Worm (Caenorhabditis elegans): Measurements from ENCODE around the gene M03D4.3.

Gene M03D4.3

DNA sequence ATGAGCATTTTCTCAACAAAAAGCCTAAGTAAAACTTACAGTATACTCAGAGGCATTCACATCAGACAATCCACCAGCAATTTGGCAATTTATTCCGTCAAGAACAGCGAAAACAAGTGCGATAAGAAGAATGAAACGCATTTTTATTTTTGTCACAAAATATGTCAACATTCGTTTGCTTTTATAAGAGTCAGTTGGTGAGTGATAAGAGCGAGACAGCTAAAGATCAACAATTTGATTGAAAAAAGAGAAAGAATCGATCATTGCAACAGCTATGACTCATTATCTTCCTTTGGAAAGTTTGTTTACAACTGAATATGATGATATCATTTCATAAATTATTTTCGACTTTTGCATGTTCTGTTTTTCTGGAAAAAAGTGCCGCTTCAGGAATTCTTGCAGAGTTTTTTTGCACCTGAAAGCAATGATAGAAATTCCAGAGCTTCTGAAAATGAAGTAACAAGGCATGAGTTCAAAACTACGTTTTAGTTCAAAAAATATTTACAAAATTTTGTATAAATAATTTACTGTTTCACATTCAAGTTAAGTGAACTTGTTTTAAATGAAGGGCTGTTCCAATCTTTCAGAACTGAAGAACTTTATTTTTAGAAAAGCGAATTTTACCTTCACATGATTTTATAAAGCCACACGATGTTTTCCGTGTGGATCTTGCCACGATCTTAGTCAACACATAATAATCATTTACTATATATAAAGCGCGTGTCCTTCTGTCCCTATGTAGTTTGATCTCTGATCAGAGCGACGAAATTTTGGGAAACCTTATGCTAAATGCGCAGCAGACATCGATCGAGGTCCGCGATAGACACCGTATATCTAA, 18.5 kb downstream of the M03D4.3 start, which contains the start of gene cpi-1 (continued):
- TF ChIP-seq hlh-11 (tag; optimal IDR thresholded peaks at IDR 0.05) (peak; percentile 61), hlh-30 (tag; optimal IDR thresholded peaks at IDR 0.05; ENCODE audit: insufficient read depth) (peak; percentile 15), aha-1 (tag) (peak; percentile 91), egl-43 (GFP tag; IDR thresholded peaks at IDR 0.05) (no peak), nhr-28 (tag; optimal IDR thresholded peaks at IDR 0.05) (peak; percentile 54), daf-19 (GFP tag; conservative IDR thresholded peaks at IDR 0.05) (no peak), jun-1 (tag; optimal IDR thresholded peaks at IDR 0.05) (peak; percentile 3), ztf-11 (tag; optimal IDR thresholded peaks at IDR 0.05) (no peak)

DNA sequence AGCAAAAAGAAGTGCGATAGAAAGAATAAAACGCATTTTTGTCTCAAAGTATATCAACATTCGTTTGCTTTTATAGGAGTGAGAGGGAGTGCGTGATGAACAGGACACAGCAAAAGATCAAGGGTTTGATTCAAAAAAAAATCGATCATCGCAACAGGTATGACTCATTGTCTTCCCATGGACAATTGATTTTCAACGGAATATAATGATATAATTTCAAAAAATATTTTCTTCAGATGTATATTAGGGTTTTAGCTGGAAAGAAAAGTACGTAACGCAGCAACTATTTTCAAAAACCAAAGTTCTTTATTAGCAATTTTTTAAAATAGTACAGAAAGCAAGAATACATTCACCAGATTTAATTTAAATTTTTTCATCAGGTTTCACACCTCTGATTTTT, 19.9 kb downstream of the M03D4.3 start, which contains the start of gene K08B4.7:
Gene K08B4.7, minus strand, starts transcription at position 101 of the 400 bp plus-strand sequence.
- TF ChIP-seq hlh-30 (tag; optimal IDR thresholded peaks at IDR 0.05; ENCODE audit: insufficient read depth), result no peak
- TF ChIP-seq nhr-28 (tag; optimal IDR thresholded peaks at IDR 0.05), result peak; percentile 7
- TF ChIP-seq unc-39 (tag; optimal IDR thresholded peaks at IDR 0.05), result no peak
- TF ChIP-seq nhr-237 (tag; optimal IDR thresholded peaks at IDR 0.05), result no peak
- no peak for TF ChIP-seq ama-1 (optimal IDR thresholded peaks at IDR 0.05)
- TF ChIP-seq dve-1 (tag; optimal IDR thresholded peaks at IDR 0.05; ENCODE audit: insufficient read depth), result peak; percentile 3
- peak; percentile 34 for TF ChIP-seq aha-1 (tag)

DNA sequence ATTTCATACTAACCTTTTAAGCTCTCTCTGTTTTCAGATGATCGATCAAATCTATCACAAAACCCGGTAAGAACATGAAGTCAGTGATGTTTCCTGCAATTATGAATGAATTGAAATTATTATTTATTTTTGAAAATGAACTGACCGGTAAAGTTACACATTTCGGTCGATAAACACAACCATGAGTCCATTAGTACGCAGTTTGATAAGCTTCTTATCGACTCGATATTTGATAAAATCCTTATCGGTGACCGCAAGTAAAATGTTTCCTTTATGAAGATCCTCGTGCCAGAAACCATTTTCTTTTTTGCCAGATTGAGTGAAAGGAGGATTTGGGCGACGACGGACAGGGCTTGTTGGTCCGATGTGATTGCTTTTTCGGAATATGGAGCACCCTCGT, 25.7 kb downstream of the M03D4.3 start:
- no peak for TF ChIP-seq madf-9 (GFP tag; conservative IDR thresholded peaks at IDR 0.05)
- TF ChIP-seq nhr-28 (tag; optimal IDR thresholded peaks at IDR 0.05), result peak; percentile 52
- TF ChIP-seq dmd-6 (GFP tag; IDR thresholded peaks at IDR 0.05), result peak; percentile 38; the same call in 1 of the 2 replicates
- TF ChIP-seq daf-16 (GFP tag; optimal IDR thresholded peaks at IDR 0.05), result no peak
- peak; percentile 78 for TF ChIP-seq daf-16 (tag; optimal IDR thresholded peaks at IDR 0.05)
- TF ChIP-seq dve-1 (tag; optimal IDR thresholded peaks at IDR 0.05; ENCODE audit: insufficient read depth), result peak; percentile 38
- TF ChIP-seq Y48G9A.11 (GFP tag; IDR thresholded peaks at IDR 0.05), result no peak
- no peak for TF ChIP-seq mep-1 (tag; optimal IDR thresholded peaks at IDR 0.05)
- TF ChIP-seq Y75B8A.6 (GFP tag; IDR thresholded peaks at IDR 0.05), result no peak
- no peak for TF ChIP-seq spr-1 (tag; optimal IDR thresholded peaks at IDR 0.05)
- peak; percentile 54 for TF ChIP-seq pqm-1 (tag; optimal IDR thresholded peaks at IDR 0.05)
- peak; percentile 31 for TF ChIP-seq hlh-11 (tag; optimal IDR thresholded peaks at IDR 0.05)
- TF ChIP-seq nhr-11 (tag; optimal IDR thresholded peaks at IDR 0.05), result no peak

DNA sequence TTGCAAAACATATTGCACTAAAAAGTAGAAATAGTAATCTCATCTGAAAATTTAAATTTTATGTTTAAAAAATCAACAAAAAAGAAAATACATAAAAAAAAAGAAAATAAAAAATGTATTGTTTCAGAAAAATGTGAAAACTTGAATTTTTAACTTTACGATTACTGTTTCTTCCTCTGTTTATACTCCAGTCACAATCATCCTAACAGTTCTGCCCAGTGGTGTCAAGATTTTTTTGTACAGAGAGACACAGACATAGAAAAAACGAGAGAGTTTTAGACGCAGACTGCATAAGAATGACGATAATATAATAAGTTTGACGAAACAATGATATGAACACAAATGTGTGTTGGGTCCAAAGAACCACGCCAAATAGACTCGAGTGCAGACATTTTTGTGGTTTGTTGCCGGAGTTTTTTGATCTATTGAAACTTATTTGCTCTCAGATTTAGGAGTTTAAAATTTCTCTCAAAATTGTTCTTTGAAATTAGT, 28.6 kb downstream of the M03D4.3 start, which contains the start of gene ugt-20:
Gene ugt-20, minus strand, starts transcription at position 51 of the 492 bp plus-strand sequence.
- peak; percentile 62 for TF ChIP-seq hlh-30 (tag; optimal IDR thresholded peaks at IDR 0.05; ENCODE audit: insufficient read depth)
- no peak for TF ChIP-seq egl-43 (GFP tag; IDR thresholded peaks at IDR 0.05)
- no peak for TF ChIP-seq ceh-82 (tag; optimal IDR thresholded peaks at IDR 0.05)
- no peak for TF ChIP-seq skn-1 (tag; optimal IDR thresholded peaks at IDR 0.05)
- TF ChIP-seq mes-2 (tag; optimal IDR thresholded peaks at IDR 0.05; ENCODE audit: poor library complexity, severe bottlenecking), result no peak
- TF ChIP-seq set-16 (GFP tag; IDR thresholded peaks at IDR 0.05), result no peak
- no peak for TF ChIP-seq T26A8.4 (GFP tag; IDR thresholded peaks at IDR 0.05)
- no peak for TF ChIP-seq daf-16 (GFP tag; optimal IDR thresholded peaks at IDR 0.05)
- TF ChIP-seq daf-16 (tag; optimal IDR thresholded peaks at IDR 0.05), result peak; percentile 97
- peak; percentile 48 for TF ChIP-seq jun-1 (tag; optimal IDR thresholded peaks at IDR 0.05)
- TF ChIP-seq dmd-6 (GFP tag; IDR thresholded peaks at IDR 0.05), result peak; percentile 98
- no peak for TF ChIP-seq sdz-12 (GFP tag; optimal IDR thresholded peaks at IDR 0.05)
- no peak for TF ChIP-seq snpc-1.2 (GFP tag; IDR thresholded peaks at IDR 0.05)
- TF ChIP-seq fkh-10 (GFP tag; optimal IDR thresholded peaks at IDR 0.05), result no peak
- peak in 1 of 2 experiments; percentile 77 for TF ChIP-seq mdl-1 (tag; optimal IDR thresholded peaks at IDR 0.05)
- peak; percentile 93 for TF ChIP-seq hlh-11 (tag; optimal IDR thresholded peaks at IDR 0.05)
- peak; percentile 93 for TF ChIP-seq nhr-77 (tag; optimal IDR thresholded peaks at IDR 0.05)
- no peak for TF ChIP-seq Y75B8A.6 (GFP tag; IDR thresholded peaks at IDR 0.05)
- peak; percentile 88 for TF ChIP-seq nhr-48 (tag; optimal IDR thresholded peaks at IDR 0.05)
- peak; percentile 80 for TF ChIP-seq nhr-10 (tag; optimal IDR thresholded peaks at IDR 0.05)
- TF ChIP-seq cey-2 (tag; optimal IDR thresholded peaks at IDR 0.05; ENCODE audit: borderline replicate concordance, insufficient read depth), result no peak
- no peak for TF ChIP-seq lin-1 (GFP tag; IDR thresholded peaks at IDR 0.05)
- TF ChIP-seq ceh-32 (tag; optimal IDR thresholded peaks at IDR 0.05; ENCODE audit: poor library complexity), result no peak
- no peak for TF ChIP-seq nhr-76 (tag; optimal IDR thresholded peaks at IDR 0.05)
- TF ChIP-seq snpc-4 (tag; optimal IDR thresholded peaks at IDR 0.05), result no peak
- peak; percentile 60 for TF ChIP-seq mxl-3 (GFP tag; optimal IDR thresholded peaks at IDR 0.05)
- no peak for TF ChIP-seq unc-39 (tag; optimal IDR thresholded peaks at IDR 0.05)
- TF ChIP-seq mep-1 (tag; optimal IDR thresholded peaks at IDR 0.05), result peak; percentile 58
- no peak for TF ChIP-seq daf-8 (GFP tag; IDR thresholded peaks at IDR 0.05)
- no peak for TF ChIP-seq unc-130 (GFP tag; optimal IDR thresholded peaks at IDR 0.05)
- peak; percentile 98 for TF ChIP-seq dve-1 (tag; optimal IDR thresholded peaks at IDR 0.05; ENCODE audit: insufficient read depth)

All from whole organism, L4 larva.